Fruit fly (Drosophila melanogaster): ENCODE measurements around the gene Ca-Ma2d.

Gene Ca-Ma2d

dm6 chr2L:16231265-16231664 is at the start of gene Ca-Ma2d:
Ca-Ma2d (plus strand) TSS chr2L:16231475.
- TF ChIP-seq Met (GFP tag; optimal IDR thresholded peaks at IDR 0.05) (no peak), spab (GFP tag; optimal IDR thresholded peaks at IDR 0.05) (no peak), esn (GFP tag; optimal IDR thresholded peaks at IDR 0.05) (no peak), Eip78C (GFP tag) (peak; percentile 30), CG8119 (GFP tag; IDR thresholded peaks at IDR 0.05) (no peak), CG32006 (GFP tag; optimal IDR thresholded peaks at IDR 0.05) (no peak), CG10631 (GFP tag; optimal IDR thresholded peaks at IDR 0.05) (no peak)

- TF ChIP-seq Sox15 (GFP tag; optimal IDR thresholded peaks at IDR 0.05) (no peak), dac (GFP tag; optimal IDR thresholded peaks at IDR 0.05) (no peak), CG4318 (GFP tag; optimal IDR thresholded peaks at IDR 0.05) (no peak), Ets96B (tag; optimal IDR thresholded peaks at IDR 0.05) (no peak), CG6808 (GFP tag; optimal IDR thresholded peaks at IDR 0.05) (no peak), Blimp-1 (GFP tag; optimal IDR thresholded peaks at IDR 0.05) (no peak), pdm3 (GFP tag; optimal IDR thresholded peaks at IDR 0.05) (no peak), CG10669 (GFP tag; optimal IDR thresholded peaks at IDR 0.05) (no peak), Eip93F (GFP tag; optimal IDR thresholded peaks at IDR 0.05) (no peak), dsx (GFP tag; optimal IDR thresholded peaks at IDR 0.05; ENCODE audit: poor library complexity, severe bottlenecking) (no peak), spab (GFP tag; optimal IDR thresholded peaks at IDR 0.05) (no peak), esn (GFP tag; optimal IDR thresholded peaks at IDR 0.05) (no peak), salr (GFP tag; optimal IDR thresholded peaks at IDR 0.05) (no peak), CG6792 (GFP tag; optimal IDR thresholded peaks at IDR 0.05) (no peak), ss (GFP tag; optimal IDR thresholded peaks at IDR 0.05) (no peak), CG34406 (GFP tag; optimal IDR thresholded peaks at IDR 0.05) (no peak), CG10631 (GFP tag; optimal IDR thresholded peaks at IDR 0.05) (no peak), lz (GFP tag; optimal IDR thresholded peaks at IDR 0.05) (no peak), CG9139 (GFP tag; optimal IDR thresholded peaks at IDR 0.05) (no peak)
Observed at dm6 chr2L:16198150-16198549, 33.1 kb upstream of the Ca-Ma2d start.

- TF ChIP-seq pdm3 (GFP tag; optimal IDR thresholded peaks at IDR 0.05) (no peak), CG3032 (tag; optimal IDR thresholded peaks at IDR 0.05) (no peak), CG7368 (GFP tag; optimal IDR thresholded peaks at IDR 0.05) (no peak), ss (GFP tag; optimal IDR thresholded peaks at IDR 0.05) (no peak), CG6276 (GFP tag; optimal IDR thresholded peaks at IDR 0.05) (no peak), svp (GFP tag) (no peak), esn (GFP tag; optimal IDR thresholded peaks at IDR 0.05) (no peak), CG4318 (GFP tag; optimal IDR thresholded peaks at IDR 0.05) (no peak)
Observed at dm6 chr2L:16211159-16211558, 20.1 kb upstream of the Ca-Ma2d start, which contains the start of gene CG31819. CG31819 (plus strand) TSS chr2L:16211459.

dm6 chr2L:16216298-16216697 is 15.0 kb upstream of the Ca-Ma2d start:
- TF ChIP-seq CG6163 (GFP tag; IDR thresholded peaks at IDR 0.05) = no peak
- TF ChIP-seq CG16779 (tag; optimal IDR thresholded peaks at IDR 0.05) = no peak
- no peak for TF ChIP-seq Gug (GFP tag; IDR thresholded peaks at IDR 0.05)
- TF ChIP-seq cyc (GFP tag; optimal IDR thresholded peaks at IDR 0.05) = no peak

- TF ChIP-seq svp (GFP tag) (peak; percentile 35), vri (GFP tag; optimal IDR thresholded peaks at IDR 0.05) (no peak)
Observed at dm6 chr2L:16223981-16224380, 7.3 kb upstream of the Ca-Ma2d start.

dm6 chr2L:16234817-16235216 is 3.5 kb downstream of the Ca-Ma2d start:
- no peak for TF ChIP-seq CG34406 (GFP tag; optimal IDR thresholded peaks at IDR 0.05)
- TF ChIP-seq spab (GFP tag; optimal IDR thresholded peaks at IDR 0.05) = no peak
- TF ChIP-seq fd85E (GFP tag; optimal IDR thresholded peaks at IDR 0.05) = no peak
- no peak for TF ChIP-seq Ets21C (GFP tag; optimal IDR thresholded peaks at IDR 0.05)
- TF ChIP-seq CG9139 (GFP tag; optimal IDR thresholded peaks at IDR 0.05) = no peak
- no peak for TF ChIP-seq Eip75B (GFP tag; optimal IDR thresholded peaks at IDR 0.05)
